Fruit fly (Drosophila melanogaster) whole organism, embryonic: ENCODE measurements around the gene Cdc6.

ENCODE experiments used
- Atf3 ChIP-seq: fragments of 200-800 bp; sonication (Bioruptor generic); optimal IDR thresholded peaks from 3 replicates; lab custom pipeline; 2016; ENCODE audit warnings: missing biosample characterization, missing genetic modification characterization
- CG11093 ChIP-seq: fragments of 200-800 bp; sonication (Bioruptor generic); IDR thresholded peaks from 3 replicates; pipeline ENCODE4 v1.3.6; 2022; ENCODE audit warnings: missing biosample characterization, missing genetic modification characterization
- CG12071 ChIP-seq: fragments of 200-800 bp; sonication (Bioruptor generic); optimal IDR thresholded peaks from 3 replicates; lab custom pipeline; 2018; ENCODE audit warnings: missing biosample characterization, mild to moderate bottlenecking, missing genetic modification characterization
- CG13123 ChIP-seq: fragments of 200-800 bp; sonication (Bioruptor generic); optimal IDR thresholded peaks from 2 replicates; lab custom pipeline; 2016; ENCODE audit warnings: missing biosample characterization, missing genetic modification characterization
- CG13624 ChIP-seq: fragments of 200-800 bp; sonication (Bioruptor generic); optimal IDR thresholded peaks from 2 replicates; lab custom pipeline; 2016; ENCODE audit warnings: missing biosample characterization, missing genetic modification characterization
- CG16813 ChIP-seq: fragments of 200-800 bp; sonication (Bioruptor generic); IDR thresholded peaks from 3 replicates; pipeline ENCODE4 v1.3.6; 2022; ENCODE audit warnings: missing biosample characterization, missing genetic modification characterization; ENCODE audit not compliant: partially characterized antibody
- CG17328 ChIP-seq: fragments of 200-800 bp; sonication (Bioruptor generic); IDR thresholded peaks from 2 replicates; pipeline ENCODE4 v1.3.6; 2022; ENCODE audit warnings: missing biosample characterization, missing genetic modification characterization
- CG3163 ChIP-seq: fragments of 200-800 bp; sonication (Bioruptor generic); optimal IDR thresholded peaks from 3 replicates; lab custom pipeline; 2016; ENCODE audit warnings: missing biosample characterization, missing genetic modification characterization
- CG4282 ChIP-seq: fragments of 200-800 bp; sonication (Bioruptor generic); optimal IDR thresholded peaks from 2 replicates; lab custom pipeline; 2016; ENCODE audit warnings: missing biosample characterization, missing genetic modification characterization
- CG5180 ChIP-seq: fragments of 200-800 bp; sonication (Bioruptor generic); optimal IDR thresholded peaks from 3 replicates; lab custom pipeline; 2017; ENCODE audit warnings: missing biosample characterization, missing genetic modification characterization, mild to moderate bottlenecking, moderate library complexity, missing genetic modification reagents
- CG6272 ChIP-seq: fragments of 200-800 bp; sonication (Bioruptor generic); IDR thresholded peaks from 2 replicates; pipeline ENCODE4 v1.3.6; 2022; ENCODE audit warnings: missing biosample characterization, missing genetic modification characterization
- CG7372 ChIP-seq: fragments of 200-800 bp; sonication (Bioruptor generic); IDR thresholded peaks from 2 replicates; pipeline ENCODE4 v1.3.6; 2022; ENCODE audit warnings: missing biosample characterization, missing genetic modification characterization
- CG7928 ChIP-seq: fragments of 200-800 bp; sonication (Bioruptor generic); optimal IDR thresholded peaks from 2 replicates; lab custom pipeline; 2017; ENCODE audit warnings: missing biosample characterization, mild to moderate bottlenecking, missing genetic modification characterization
- CG7987 ChIP-seq: fragments of 200-800 bp; sonication (Bioruptor generic); optimal IDR thresholded peaks from 2 replicates; lab custom pipeline; 2018; ENCODE audit warnings: missing biosample characterization, mild to moderate bottlenecking, missing genetic modification characterization, moderate library complexity
- Camta ChIP-seq: fragments of 200-800 bp; sonication (Bioruptor generic); optimal IDR thresholded peaks from 2 replicates; lab custom pipeline; 2016; ENCODE audit warnings: missing biosample characterization, missing genetic modification characterization
- NK7.1 ChIP-seq: fragments of 200-800 bp; sonication (Bioruptor generic); optimal IDR thresholded peaks from 3 replicates; lab custom pipeline; 2016; ENCODE audit warnings: missing biosample characterization, missing genetic modification characterization
- Nf-YB ChIP-seq: fragments of 200-800 bp; sonication (Bioruptor generic); optimal IDR thresholded peaks from 3 replicates; lab custom pipeline; 2019; ENCODE audit warnings: missing biosample characterization, mild to moderate bottlenecking, missing genetic modification characterization, moderate library complexity
- Ravus ChIP-seq: fragments of 200-800 bp; sonication (Bioruptor generic); IDR thresholded peaks from 2 replicates; pipeline ENCODE4 v1.3.6; 2022; ENCODE audit warnings: missing biosample characterization, missing genetic modification characterization
- Stat92E ChIP-seq, 3 experiments: fragments of >200 bp in 2 of 3; fragments of 200-800 bp in 1 of 3; sonication (Bioruptor generic) in 1 of 3; optimal IDR thresholded peaks; 2 replicates each; lab custom pipeline; 2017 to 2019; ENCODE audit warnings: missing biosample characterization in 3 of 3, missing genetic modification characterization in 3 of 3, mild to moderate bottlenecking in 1 of 3, moderate library complexity in 1 of 3
- Trl ChIP-seq, 3 experiments: fragments of >200 bp in 2 of 3; fragments of 200-800 bp in 1 of 3; sonication (Bioruptor generic) in 1 of 3; optimal IDR thresholded peaks; 2 replicates in 1 of 3; 3 replicates in 2 of 3; lab custom pipeline; 2016 to 2017; ENCODE audit warnings: missing biosample characterization in 1 of 3, missing genetic modification characterization in 1 of 3
- ash1 ChIP-seq: fragments of 200-800 bp; sonication (Bioruptor generic); optimal IDR thresholded peaks from 2 replicates; lab custom pipeline; 2018; ENCODE audit warnings: missing biosample characterization, mild to moderate bottlenecking, missing genetic modification characterization
- az2 ChIP-seq: fragments of 200-800 bp; sonication (Bioruptor generic); optimal IDR thresholded peaks from 3 replicates; lab custom pipeline; 2016; ENCODE audit warnings: missing biosample characterization, missing genetic modification characterization
- br ChIP-seq: fragments of >200 bp; optimal IDR thresholded peaks from 2 replicates; lab custom pipeline; 2017
- ewg ChIP-seq: fragments of 200-800 bp; sonication (Bioruptor generic); optimal IDR thresholded peaks from 3 replicates; lab custom pipeline; 2017; ENCODE audit warnings: mild to moderate bottlenecking, missing biosample characterization, missing genetic modification reagents, missing genetic modification characterization
- exex ChIP-seq: fragments of 200-800 bp; sonication (Bioruptor generic); optimal IDR thresholded peaks from 4 replicates; lab custom pipeline; 2018; ENCODE audit warnings: missing biosample characterization, mild to moderate bottlenecking, missing genetic modification characterization, moderate library complexity
- gcm2 ChIP-seq: fragments of 200-800 bp; sonication (Bioruptor generic); optimal IDR thresholded peaks from 2 replicates; lab custom pipeline; 2016; ENCODE audit warnings: missing biosample characterization, missing genetic modification characterization
- ind ChIP-seq: fragments of 200-800 bp; sonication (Bioruptor generic); optimal IDR thresholded peaks from 3 replicates; lab custom pipeline; 2016; ENCODE audit warnings: missing biosample characterization, missing genetic modification characterization
- luna ChIP-seq: fragments of 200-800 bp; sonication (Bioruptor generic); optimal IDR thresholded peaks from 2 replicates; lab custom pipeline; 2016; ENCODE audit warnings: missing biosample characterization, missing genetic modification characterization
- nom ChIP-seq: fragments of 200-800 bp; sonication (Bioruptor generic); optimal IDR thresholded peaks from 2 replicates; lab custom pipeline; 2017; ENCODE audit warnings: missing biosample characterization, missing genetic modification characterization, mild to moderate bottlenecking, moderate library complexity, missing genetic modification reagents
- onecut ChIP-seq: fragments of 200-800 bp; sonication (Bioruptor generic); IDR thresholded peaks from 2 replicates; pipeline ENCODE4 v1.3.6; 2022; ENCODE audit warnings: missing biosample characterization, missing genetic modification characterization
- pros ChIP-seq: fragments of 200-800 bp; sonication (Bioruptor generic); optimal IDR thresholded peaks from 3 replicates; lab custom pipeline; 2019; ENCODE audit warnings: missing biosample characterization, mild to moderate bottlenecking, missing genetic modification characterization, moderate library complexity
- scrt ChIP-seq: fragments of 200-800 bp; sonication (Bioruptor generic); optimal IDR thresholded peaks from 2 replicates; lab custom pipeline; 2018; ENCODE audit warnings: missing biosample characterization, mild to moderate bottlenecking, missing genetic modification characterization, moderate library complexity
- sima ChIP-seq: fragments of 200-800 bp; sonication (Bioruptor generic); optimal IDR thresholded peaks from 2 replicates; lab custom pipeline; 2016; ENCODE audit warnings: missing biosample characterization, missing genetic modification characterization
- sqz ChIP-seq: fragments of 200-800 bp; sonication (Bioruptor generic); optimal IDR thresholded peaks from 3 replicates; lab custom pipeline; 2018; ENCODE audit warnings: missing biosample characterization, mild to moderate bottlenecking, missing genetic modification characterization
- tgo ChIP-seq: fragments of 200-800 bp; sonication (Bioruptor generic); IDR thresholded peaks from 3 replicates; pipeline ENCODE4 v1.3.6; 2022; ENCODE audit warnings: missing biosample characterization, missing genetic modification characterization
- tll ChIP-seq, 2 experiments: fragments of 200-800 bp in 1 of 2; fragments of >200 bp in 1 of 2; sonication (Bioruptor generic) in 1 of 2; optimal IDR thresholded peaks; 2 replicates each; lab custom pipeline; 2017 to 2019; ENCODE audit warnings: missing biosample characterization in 2 of 2, missing genetic modification characterization in 2 of 2, mild to moderate bottlenecking in 1 of 2, moderate library complexity in 1 of 2
- z ChIP-seq: fragments of 200-800 bp; sonication (Bioruptor generic); IDR thresholded peaks from 3 replicates; pipeline ENCODE4 v1.3.6; 2022; ENCODE audit warnings: missing biosample characterization, missing genetic modification characterization
- zen ChIP-seq: fragments of 200-800 bp; sonication (Bioruptor generic); optimal IDR thresholded peaks from 3 replicates; lab custom pipeline; 2018; ENCODE audit warnings: missing biosample characterization, mild to moderate bottlenecking, missing genetic modification characterization, moderate library complexity
- zf30C ChIP-seq: fragments of 200-800 bp; sonication (Bioruptor generic); optimal IDR thresholded peaks from 3 replicates; lab custom pipeline; 2018; ENCODE audit warnings: missing biosample characterization, mild to moderate bottlenecking, missing genetic modification characterization

Cdc6 gene

dm6 chr3L:8646821-8647220, 13.0 kb upstream of the Cdc6 start, which contains the start of the genes CG13305 and Pex7 (continued):
- TF ChIP-seq NK7.1 (GFP tag; lab: Kevin White, UChicago) = no peak
- no peak for TF ChIP-seq zf30C (GFP tag; lab: Kevin White, UChicago)
- no peak for TF ChIP-seq CG7928
- peak; percentile 91 for TF ChIP-seq scrt (GFP tag; lab: Kevin White, UChicago)
- TF ChIP-seq CG17328 (GFP tag; lab: Robert Waterston, UW) = no peak
- TF ChIP-seq gcm2 (GFP tag; lab: Kevin White, UChicago) = no peak
- no peak for TF ChIP-seq Ravus
- no peak for TF ChIP-seq CG5180

DNA sequence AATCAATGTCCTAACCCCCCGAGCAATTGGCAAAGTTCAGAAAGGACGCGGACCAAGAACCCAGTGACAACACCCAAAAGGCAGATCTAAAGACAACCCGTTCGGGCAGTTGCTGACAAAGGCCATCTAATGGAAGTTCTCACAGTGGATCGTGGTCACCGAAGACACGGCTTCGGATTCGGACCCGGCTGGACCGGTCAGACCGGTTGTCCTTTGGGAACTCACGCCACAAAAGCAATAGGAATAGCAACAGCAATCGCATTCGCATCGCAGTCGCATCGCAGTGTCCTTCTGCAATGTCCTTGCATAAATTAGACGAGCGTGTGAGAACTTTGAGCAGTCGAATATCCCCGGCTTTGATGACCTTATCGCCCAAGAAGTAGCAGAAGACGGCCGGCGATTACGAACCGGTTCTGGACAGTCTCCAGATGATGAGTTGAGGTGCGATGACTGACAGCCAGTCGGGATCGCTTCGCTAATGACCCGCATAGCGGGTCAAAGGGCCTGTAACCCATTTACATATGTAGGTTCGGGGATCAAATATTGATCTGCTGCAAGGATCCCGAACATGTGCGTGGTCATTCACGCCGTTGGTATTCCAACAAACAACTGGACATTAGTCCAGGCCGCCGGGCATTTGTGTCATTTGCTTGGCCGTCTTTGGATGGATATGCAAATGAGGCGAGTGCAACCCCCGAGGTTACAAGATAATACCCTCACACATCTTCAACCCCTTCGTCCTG, 10.1 kb upstream of the Cdc6 start:
- TF ChIP-seq tgo = no peak
- no peak for TF ChIP-seq CG6272 (GFP tag; lab: Robert Waterston, UW)
- TF ChIP-seq ind (GFP tag; lab: Kevin White, UChicago) = no peak
- TF ChIP-seq CG13123 (GFP tag; lab: Kevin White, UChicago) = no peak
- TF ChIP-seq br = no peak
- no peak for TF ChIP-seq CG7372 (GFP tag; lab: Robert Waterston, UW)
- TF ChIP-seq tll (GFP tag; optimal IDR thresholded peaks at IDR 0.05; lab: Kevin White, UChicago) = peak in 1 of 2 experiments; percentile 63
- TF ChIP-seq zen = peak; percentile 77
- TF ChIP-seq pros = peak; percentile 62
- no peak for TF ChIP-seq ewg (GFP tag; lab: Kevin White, UChicago)
- no peak for TF ChIP-seq CG7987 (GFP tag; lab: Kevin White, UChicago)
- no peak for TF ChIP-seq CG4282 (GFP tag; lab: Kevin White, UChicago)

DNA sequence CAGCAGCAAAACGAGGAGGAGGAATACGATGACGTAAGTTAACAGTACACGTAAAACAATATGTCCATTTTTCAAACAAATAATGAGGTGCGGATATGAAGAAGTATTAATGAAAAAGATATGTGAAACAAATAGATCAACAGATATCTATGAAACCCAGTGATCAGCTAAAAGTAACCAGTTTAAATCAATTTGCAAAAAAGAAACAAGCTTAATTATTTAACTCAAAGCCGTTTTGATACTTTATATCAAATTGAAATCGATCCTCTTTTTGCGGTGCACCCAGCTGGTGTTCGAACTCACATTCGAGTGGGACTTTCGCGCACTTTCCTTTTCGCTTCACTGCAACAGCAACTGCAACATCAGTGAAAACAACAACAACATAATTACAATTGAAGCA, 7.2 kb upstream of the Cdc6 start:
- TF ChIP-seq sqz (GFP tag; lab: Kevin White, UChicago) (no peak), ash1 (GFP tag; lab: Kevin White, UChicago) (no peak), z (GFP tag; lab: Robert Waterston, UW) (no peak), Nf-YB (GFP tag; lab: Kevin White, UChicago) (no peak), CG13624 (GFP tag; lab: Kevin White, UChicago) (no peak), Stat92E (GFP tag; optimal IDR thresholded peaks at IDR 0.05; lab: Kevin White, UChicago) (no peak), Camta (GFP tag; lab: Kevin White, UChicago) (no peak), CG3163 (no peak), CG11093 (no peak), Atf3 (GFP tag; lab: Kevin White, UChicago) (no peak), sima (no peak), CG5180 (no peak)

dm6 chr3L:8640139-8640538, 6.3 kb upstream of the Cdc6 start, which contains the start of gene Cpr66D:
Cpr66D (plus strand) TSS chr3L:8640439.
- TF ChIP-seq onecut (GFP tag; lab: Robert Waterston, UW) (no peak), Trl (optimal IDR thresholded peaks at IDR 0.05; lab: Kevin White, UChicago) (peak in 1 of 2 experiments; percentile 2), Trl (GFP tag; optimal IDR thresholded peaks at IDR 0.05; lab: Kevin White, UChicago) (no peak), luna (GFP tag; lab: Kevin White, UChicago) (no peak), CG12071 (no peak), nom (GFP tag; lab: Kevin White, UChicago) (no peak), exex (tag; lab: Kevin White, UChicago) (no peak), az2 (no peak), CG16813 (GFP tag; lab: Robert Waterston, UW) (no peak)
